Worm (Caenorhabditis elegans) whole organism, L3 larva: ENCODE measurements around the gene C18E9.9.

Source experiments
- aly-2 ChIP-seq: fragments of 150-350 bp; optimal IDR thresholded peaks from 2 replicates; lab custom pipeline; 2014; ENCODE audit warnings: missing biosample characterization, missing genetic modification characterization
- ama-1 ChIP-seq: fragments of 150-350 bp; optimal IDR thresholded peaks from 2 replicates; lab custom pipeline; 2018
- elt-3 ChIP-seq, 3 experiments: fragments of 150-350 bp in 1 of 3; sonication (generic microtip) in 2 of 3; optimal IDR thresholded peaks; 2 replicates in 2 of 3; 4 replicates in 1 of 3; lab custom pipeline; 2014 to 2017; ENCODE audit warnings: missing biosample characterization in 3 of 3, missing genetic modification characterization in 3 of 3
- eor-1 ChIP-seq, 2 experiments: fragments of 150-350 bp; optimal IDR thresholded peaks; 2 replicates each; lab custom pipeline; 2014 to 2018; ENCODE audit warnings: missing biosample characterization in 2 of 2, missing genetic modification characterization in 2 of 2
- nhr-23 ChIP-seq: fragments of 150-350 bp; optimal IDR thresholded peaks from 2 replicates; lab custom pipeline; 2014; ENCODE audit warnings: missing biosample characterization, missing genetic modification reagents, missing genetic modification characterization
- nhr-237 ChIP-seq: fragments of 150-350 bp; optimal IDR thresholded peaks from 2 replicates; lab custom pipeline; 2014; ENCODE audit warnings: missing biosample characterization, missing genetic modification characterization
- nhr-25 ChIP-seq: sonication (generic microtip); optimal IDR thresholded peaks from 2 replicates; lab custom pipeline; 2017; ENCODE audit warnings: missing biosample characterization, missing genetic modification characterization
- nhr-28 ChIP-seq: fragments of 150-350 bp; optimal IDR thresholded peaks from 2 replicates; lab custom pipeline; 2014; ENCODE audit warnings: missing biosample characterization, missing genetic modification characterization
- pqm-1 ChIP-seq: fragments of 150-350 bp; optimal IDR thresholded peaks from 2 replicates; lab custom pipeline; 2017; ENCODE audit warnings: missing biosample characterization, missing genetic modification characterization, inconsistent platforms
- tbx-2 ChIP-seq: sonication (generic microtip); optimal IDR thresholded peaks from 2 replicates; lab custom pipeline; 2016; ENCODE audit warnings: mild to moderate bottlenecking, missing genetic modification characterization, missing compliant biosample characterization
- unc-62 ChIP-seq: fragments of 150-350 bp; sonication (generic microtip); optimal IDR thresholded peaks from 4 replicates; lab custom pipeline; 2014; ENCODE audit warnings: missing biosample characterization, missing genetic modification reagents, missing genetic modification characterization

DNA sequence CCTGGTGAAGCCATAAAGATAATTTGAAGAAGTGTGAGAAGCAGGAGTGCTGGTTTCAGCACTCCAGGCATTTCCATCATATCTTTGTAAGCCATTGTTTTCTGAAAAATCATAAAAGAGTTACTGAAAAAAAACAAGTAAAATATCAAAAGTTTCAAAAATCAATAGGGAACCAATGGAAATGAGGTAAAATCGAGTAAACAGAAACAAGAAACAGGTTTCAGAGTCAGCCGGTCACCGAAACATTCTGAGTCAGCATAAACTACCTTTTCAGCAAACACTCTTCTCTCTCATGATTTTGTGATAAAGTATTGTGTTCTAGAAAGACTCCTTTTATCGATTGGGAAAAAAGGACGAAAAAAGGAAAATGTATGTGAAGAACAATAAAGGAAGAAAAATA, at the start of gene C18E9.9:
- TF ChIP-seq tbx-2 (no peak), ama-1 (no peak), eor-1 (tag; optimal IDR thresholded peaks at IDR 0.05; lab: Kevin White, UChicago) (no peak), elt-3 (tag; optimal IDR thresholded peaks at IDR 0.05; lab: Kevin White, UChicago) (no peak), unc-62 (GFP tag; lab: Kevin White, UChicago) (no peak), aly-2 (tag; lab: Kevin White, UChicago) (no peak), pqm-1 (peak; percentile 21), nhr-25 (tag; lab: Kevin White, UChicago) (no peak), nhr-23 (tag; lab: Kevin White, UChicago) (no peak), nhr-28 (tag; lab: Kevin White, UChicago) (no peak), nhr-237 (no peak)
